Fruit fly (Drosophila melanogaster): ENCODE measurements around the gene CG14229.

DNA sequence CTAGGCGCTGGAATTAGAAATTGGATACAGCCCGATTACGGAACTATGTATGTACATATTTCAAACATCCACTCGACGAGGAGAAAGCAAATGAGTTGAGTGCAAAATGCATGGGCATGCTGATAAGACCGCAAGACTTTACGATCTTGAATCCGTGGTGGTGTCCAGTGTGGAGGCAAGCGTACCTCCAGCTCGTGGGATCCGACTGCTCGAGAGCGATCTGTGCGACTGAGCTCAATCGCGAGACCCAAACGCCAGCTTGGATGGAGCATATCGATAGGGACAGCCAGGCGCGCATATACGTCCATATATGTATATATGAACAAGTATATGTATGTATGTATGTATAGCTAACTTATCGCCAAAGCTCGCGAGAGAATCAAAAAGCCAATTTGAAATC lies 19.4 kb downstream of the CG14229 start, which contains the start of gene et:
- TF ChIP-seq Hr39 (GFP tag; optimal IDR thresholded peaks at IDR 0.05) = no peak
- TF ChIP-seq OdsH (GFP tag; optimal IDR thresholded peaks at IDR 0.05) = no peak
- no peak for TF ChIP-seq fd85E (GFP tag; optimal IDR thresholded peaks at IDR 0.05)
- TF ChIP-seq Ets21C (GFP tag; optimal IDR thresholded peaks at IDR 0.05) = no peak
- TF ChIP-seq CG34406 (GFP tag; optimal IDR thresholded peaks at IDR 0.05) = no peak
- TF ChIP-seq CG15336 (GFP tag; IDR thresholded peaks at IDR 0.05) = no peak
- no peak for TF ChIP-seq CG3919 (GFP tag; optimal IDR thresholded peaks at IDR 0.05)
- TF ChIP-seq svp (GFP tag) = peak; percentile 79
- no peak for TF ChIP-seq vri (GFP tag; optimal IDR thresholded peaks at IDR 0.05)
- no peak for TF ChIP-seq CG32006 (GFP tag; optimal IDR thresholded peaks at IDR 0.05)
- TF ChIP-seq Sox102F (GFP tag; optimal IDR thresholded peaks at IDR 0.05) = no peak
- no peak for TF ChIP-seq CG8632 (GFP tag; optimal IDR thresholded peaks at IDR 0.05)
- no peak for TF ChIP-seq Smox (GFP tag; optimal IDR thresholded peaks at IDR 0.05)
- no peak for TF ChIP-seq CG8119 (GFP tag; IDR thresholded peaks at IDR 0.05)
